Worm (Caenorhabditis elegans): ENCODE data around the gene T05A8.8.

- no peak for TF ChIP-seq ama-1 (optimal IDR thresholded peaks at IDR 0.05)
- no peak for TF ChIP-seq tbx-11 (GFP tag; IDR thresholded peaks at IDR 0.05)
- no peak for TF ChIP-seq scrt-1 (GFP tag; IDR thresholded peaks at IDR 0.05)
- no peak for TF ChIP-seq pes-1 (GFP tag; IDR thresholded peaks at IDR 0.05)
- no peak for TF ChIP-seq ceh-13 (GFP tag; optimal IDR thresholded peaks at IDR 0.05)
Measured at ce11 chrII:2772166-2772565, 35.7 kb downstream of the T05A8.8 start, which contains the start of gene sdz-10.

All from whole organism, early embryonic.